Worm (Caenorhabditis elegans) whole organism, dauer: Measurements from ENCODE around the gene C03A3.9.

Experiments
- unc-62 ChIP-seq: sonication (generic microtip); optimal IDR thresholded peaks from 2 replicates; lab custom pipeline; 2017; ENCODE audit warnings: missing biosample characterization, missing genetic modification reagents, missing genetic modification characterization

Gene C03A3.9

DNA sequence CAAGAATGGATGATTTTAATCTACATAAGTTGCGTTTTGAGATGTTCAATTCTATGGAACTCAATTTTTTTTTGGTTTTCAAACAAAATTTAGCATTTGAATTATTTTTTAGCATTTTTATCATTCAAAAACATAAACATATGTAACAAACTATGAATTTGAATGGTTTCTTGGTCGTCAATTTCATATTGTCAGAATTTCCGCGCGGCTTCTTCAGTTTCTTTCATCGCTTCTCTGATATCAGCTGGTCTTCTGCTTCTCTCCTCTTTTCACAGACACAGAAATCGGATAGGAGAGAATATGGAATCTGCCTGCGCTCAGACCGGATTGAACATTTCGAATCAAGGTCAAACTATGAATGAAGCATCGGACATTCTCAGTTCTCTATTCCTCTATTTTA is at the start of gene C03A3.9:
TSS of gene C03A3.9 (plus strand) at position 301 of the 400 bp plus-strand sequence.
- TF ChIP-seq unc-62 (GFP tag; lab: Kevin White, UChicago), result no peak

DNA sequence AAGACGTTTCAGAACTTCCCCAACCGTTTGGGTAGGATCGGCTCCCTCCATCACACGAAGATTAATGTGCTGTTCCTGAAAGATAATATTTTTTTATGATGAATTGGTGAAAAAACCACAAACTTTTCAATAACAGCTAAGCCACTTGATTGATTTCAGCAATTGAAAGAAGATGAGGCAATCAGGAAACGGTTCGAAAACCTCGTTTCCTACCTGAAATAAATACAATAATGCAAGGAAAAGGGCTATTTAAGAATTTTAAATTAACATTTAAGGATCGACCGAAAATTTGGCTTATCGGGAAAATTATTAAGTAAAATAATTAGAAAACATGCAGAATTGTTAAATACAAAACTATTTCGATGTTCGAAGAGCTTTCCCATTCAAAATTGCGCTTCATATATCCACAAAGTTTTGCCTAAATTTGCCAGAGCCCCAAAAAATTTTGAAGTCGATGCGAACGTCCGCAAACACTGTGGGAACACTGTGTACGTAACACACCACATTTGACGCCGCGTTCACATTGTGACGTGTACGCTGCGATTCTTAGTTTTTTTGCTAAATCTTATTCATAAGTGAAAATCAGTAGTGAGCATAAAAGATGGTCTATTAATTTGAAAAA is 44.1 kb upstream of the C03A3.9 start, which contains the start of gene C34F6.9:
TSS of gene C34F6.9 (minus strand) at position 51 of the 622 bp plus-strand sequence.
- TF ChIP-seq unc-62 (GFP tag; lab: Kevin White, UChicago), result no peak

DNA sequence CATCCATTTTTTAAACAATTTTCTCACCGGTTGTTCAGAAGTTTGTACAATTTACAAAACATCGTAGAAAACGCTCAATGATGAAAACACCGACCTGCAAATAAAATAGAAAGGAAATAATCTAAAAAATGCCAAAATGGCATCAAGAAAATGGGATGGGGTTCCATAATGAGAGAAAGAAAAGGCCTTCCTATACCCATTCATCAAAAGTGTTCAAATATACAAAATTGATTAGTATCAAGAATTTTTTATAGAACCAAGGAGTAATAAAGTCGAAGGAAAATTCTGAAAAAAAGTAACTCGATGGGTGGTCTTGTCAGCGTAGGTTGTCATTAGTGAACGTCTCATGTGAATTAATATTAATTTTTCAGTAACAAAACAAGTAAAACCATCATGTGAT is 40.2 kb upstream of the C03A3.9 start, which contains the start of gene C34F6.12:
TSS of gene C34F6.12 (minus strand) at position 101 of the 400 bp plus-strand sequence.
- no peak for TF ChIP-seq unc-62 (GFP tag; lab: Kevin White, UChicago)

DNA sequence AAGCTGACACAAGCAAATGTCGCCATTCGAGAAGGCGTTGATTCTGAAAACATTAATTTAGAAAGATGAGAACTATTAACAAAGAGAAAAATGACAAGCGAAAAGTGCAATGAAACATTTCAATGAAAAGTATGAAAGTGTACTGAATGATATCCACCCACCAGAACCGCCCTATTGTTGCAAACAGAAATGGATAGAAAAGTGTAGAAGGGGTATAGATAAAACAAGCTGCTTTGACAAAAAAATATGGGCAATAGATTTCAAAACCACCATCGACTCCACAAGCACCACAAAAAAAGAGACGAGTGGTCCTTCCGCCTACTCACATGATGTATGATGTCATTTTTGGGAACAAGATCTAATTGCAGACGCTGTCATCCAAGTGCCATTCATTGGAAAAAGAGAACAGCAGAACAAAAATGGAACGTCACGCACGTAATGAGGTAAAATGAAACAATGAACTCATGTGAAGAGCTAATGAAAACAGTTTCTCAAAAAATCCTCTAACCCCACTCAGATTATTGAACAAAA is 26.2 kb upstream of the C03A3.9 start, which contains the start of gene C34F6.10:
TSS of gene C34F6.10 (minus strand) at position 51 of the 531 bp plus-strand sequence.
- TF ChIP-seq unc-62 (GFP tag; lab: Kevin White, UChicago), result no peak

DNA sequence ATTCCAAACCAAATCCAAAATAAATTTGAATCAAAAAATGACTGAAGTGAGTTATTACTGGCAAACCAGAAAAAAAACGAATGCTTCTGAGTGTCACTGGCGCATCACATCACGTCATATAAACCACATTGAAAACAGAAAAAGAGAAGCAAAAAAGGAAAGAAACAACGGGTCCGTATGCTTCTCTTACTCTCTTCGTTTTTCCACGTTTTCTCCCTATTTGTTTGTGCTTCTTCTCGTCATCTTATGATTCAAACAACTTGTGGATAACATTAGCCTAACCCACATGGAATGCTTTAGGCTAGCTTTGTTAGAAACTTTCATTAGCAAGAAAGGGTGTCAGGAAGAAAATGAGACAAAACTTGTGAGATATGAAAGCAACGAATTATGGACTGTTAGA is 25.3 kb upstream of the C03A3.9 start:
- TF ChIP-seq unc-62 (GFP tag; lab: Kevin White, UChicago), result no peak

DNA sequence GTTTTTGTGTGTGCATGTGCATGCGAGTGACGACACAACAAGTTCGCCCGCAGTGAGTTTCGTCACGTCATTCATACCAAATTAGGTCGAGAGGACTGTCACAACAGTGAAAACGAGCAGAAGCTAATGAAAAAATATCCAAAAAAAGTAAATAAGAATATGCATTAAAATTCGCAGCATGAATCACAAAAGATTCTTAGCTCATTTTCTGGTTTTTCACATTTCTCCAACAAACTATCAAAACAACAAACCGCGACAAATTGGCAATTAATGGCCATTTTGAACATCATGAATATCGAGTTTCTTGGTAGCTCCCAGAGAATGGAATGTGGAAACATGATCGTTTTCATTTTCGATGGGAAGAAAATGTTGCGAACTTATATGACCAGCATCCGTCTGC is 23.2 kb upstream of the C03A3.9 start:
- no peak for TF ChIP-seq unc-62 (GFP tag; lab: Kevin White, UChicago)

DNA sequence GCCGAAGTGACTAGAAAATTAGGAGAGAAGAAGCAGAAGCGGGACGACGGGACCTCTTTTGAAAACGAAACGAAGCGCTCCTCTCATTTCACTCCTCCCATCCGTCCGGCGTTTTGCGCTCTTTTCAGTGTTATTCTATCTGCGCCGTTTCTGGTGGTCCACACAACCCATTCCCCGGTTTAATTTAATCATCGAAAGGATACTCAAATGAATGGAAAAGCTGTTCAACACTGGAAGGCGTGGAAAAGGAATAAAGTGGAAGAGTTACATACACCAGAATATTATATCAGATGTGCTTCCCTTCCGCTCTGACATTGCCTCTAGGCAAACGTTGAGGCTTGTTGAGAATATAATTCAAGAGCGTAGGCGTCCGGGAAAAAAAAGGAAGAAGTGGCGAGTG is 21.8 kb upstream of the C03A3.9 start:
- TF ChIP-seq unc-62 (GFP tag; lab: Kevin White, UChicago), result no peak

DNA sequence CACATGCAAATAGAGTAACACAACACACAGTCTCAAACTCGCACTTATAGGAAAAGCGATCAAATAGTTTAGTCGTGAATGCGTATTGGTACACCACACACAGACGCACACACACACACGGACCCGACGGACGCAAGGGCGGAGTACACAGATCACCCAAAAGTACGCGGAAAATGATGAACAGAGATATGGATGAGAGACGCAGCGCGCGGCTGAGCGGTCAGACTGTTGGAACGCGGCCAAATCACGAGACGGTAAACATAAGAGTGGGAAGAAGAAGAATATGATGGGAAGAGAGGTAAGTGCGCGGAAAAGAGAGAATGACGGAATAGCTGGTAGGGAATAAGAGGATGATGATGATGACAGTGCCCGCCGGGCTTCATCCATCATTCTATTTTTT is 18.7 kb upstream of the C03A3.9 start:
- TF ChIP-seq unc-62 (GFP tag; lab: Kevin White, UChicago), result no peak

DNA sequence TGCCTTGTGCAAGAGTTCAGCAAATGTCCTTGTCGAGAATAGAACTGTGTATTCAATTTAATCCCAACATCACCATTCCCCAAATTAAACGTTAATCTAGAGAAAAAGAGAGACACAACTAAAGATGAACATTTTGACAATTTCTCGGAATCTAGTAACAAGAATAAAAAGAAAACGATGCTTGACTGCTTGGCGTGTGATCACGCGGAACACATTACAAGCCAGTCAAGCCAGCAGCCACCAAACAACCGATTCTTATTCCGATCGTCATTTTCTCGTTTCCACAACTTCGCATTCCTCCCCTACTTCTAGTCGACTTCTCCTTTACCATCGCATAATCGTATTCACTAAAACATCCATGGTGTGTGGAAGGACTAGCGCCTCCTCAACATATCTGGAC is 17.4 kb upstream of the C03A3.9 start:
- no peak for TF ChIP-seq unc-62 (GFP tag; lab: Kevin White, UChicago)

DNA sequence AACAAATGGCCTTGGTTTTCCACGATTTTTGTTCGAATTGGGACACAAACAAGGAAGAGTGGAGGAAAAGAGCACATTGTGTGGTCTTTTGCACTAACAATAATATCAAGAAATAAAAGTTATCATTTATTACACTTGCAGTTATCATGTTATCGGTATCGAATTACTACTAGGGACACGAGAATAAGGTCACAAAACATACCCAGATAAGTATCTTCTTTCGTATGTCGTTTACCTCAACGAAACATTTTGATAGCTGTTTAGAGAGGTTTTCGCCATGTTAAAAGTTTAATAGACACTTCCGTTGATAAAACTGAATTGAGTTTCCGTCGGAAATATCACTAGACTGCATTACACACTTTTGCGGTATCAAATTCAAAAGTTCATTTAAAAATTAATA is 15.8 kb upstream of the C03A3.9 start:
- no peak for TF ChIP-seq unc-62 (GFP tag; lab: Kevin White, UChicago)

DNA sequence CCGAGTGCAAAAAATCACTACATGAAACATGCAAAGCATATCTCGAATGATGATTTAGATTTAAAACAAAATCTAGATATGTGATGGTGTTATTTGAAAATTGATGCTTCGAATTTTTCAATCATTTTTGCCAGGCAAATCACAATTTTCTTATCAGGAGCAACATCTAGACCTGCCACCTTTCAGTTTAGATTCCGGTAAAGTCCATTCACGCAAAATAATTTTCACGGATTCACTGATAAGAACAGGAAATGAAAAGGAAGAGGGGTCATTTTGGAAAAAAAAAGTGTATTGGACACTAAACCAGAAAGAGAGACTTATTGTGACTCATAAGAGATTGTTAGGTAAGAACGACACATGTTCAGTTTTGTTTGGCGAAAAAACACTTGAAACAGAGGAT is 14.9 kb upstream of the C03A3.9 start:
- no peak for TF ChIP-seq unc-62 (GFP tag; lab: Kevin White, UChicago)

DNA sequence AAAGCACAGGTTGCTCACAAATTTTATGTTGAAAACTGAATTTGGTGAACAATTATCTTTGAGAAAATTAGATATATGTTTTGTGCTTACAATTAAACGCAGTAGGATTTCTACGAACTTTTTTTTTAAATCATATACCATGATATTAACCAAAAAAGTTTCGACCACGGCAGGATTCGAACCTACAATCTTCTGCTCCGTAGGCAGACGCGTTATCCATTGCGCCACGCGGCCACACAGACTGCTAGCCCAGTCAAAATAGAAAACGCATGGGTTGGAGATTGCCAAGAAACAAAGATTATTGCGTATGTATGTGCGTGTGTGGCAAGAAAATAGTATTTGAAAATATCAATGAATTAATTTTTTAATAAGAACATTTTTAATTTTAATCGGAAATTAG is 14.4 kb upstream of the C03A3.9 start:
- no peak for TF ChIP-seq unc-62 (GFP tag; lab: Kevin White, UChicago)

DNA sequence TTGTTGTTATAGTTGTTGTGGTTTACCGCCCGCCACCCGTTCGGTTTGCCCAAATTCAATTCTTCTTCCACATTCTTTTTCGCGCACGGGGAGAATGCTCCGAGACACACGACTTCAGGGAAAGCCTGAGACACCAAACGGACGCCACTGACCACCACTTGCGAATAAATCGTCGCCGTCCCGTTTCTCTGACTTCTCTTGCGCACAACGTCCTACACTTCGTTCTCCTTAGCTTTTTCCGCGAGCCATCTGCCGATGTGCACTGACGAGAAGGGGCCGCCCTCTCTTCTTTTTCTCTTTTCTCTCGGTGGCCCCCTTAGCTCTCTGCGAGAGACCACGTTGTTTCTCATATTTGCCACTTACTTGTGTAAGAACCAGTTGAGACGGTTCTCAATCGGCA is 9.7 kb upstream of the C03A3.9 start, which contains the start of gene C03A3.1:
TSS of gene C03A3.1 (plus strand) at position 291 of the 400 bp plus-strand sequence.
- no peak for TF ChIP-seq unc-62 (GFP tag; lab: Kevin White, UChicago)

DNA sequence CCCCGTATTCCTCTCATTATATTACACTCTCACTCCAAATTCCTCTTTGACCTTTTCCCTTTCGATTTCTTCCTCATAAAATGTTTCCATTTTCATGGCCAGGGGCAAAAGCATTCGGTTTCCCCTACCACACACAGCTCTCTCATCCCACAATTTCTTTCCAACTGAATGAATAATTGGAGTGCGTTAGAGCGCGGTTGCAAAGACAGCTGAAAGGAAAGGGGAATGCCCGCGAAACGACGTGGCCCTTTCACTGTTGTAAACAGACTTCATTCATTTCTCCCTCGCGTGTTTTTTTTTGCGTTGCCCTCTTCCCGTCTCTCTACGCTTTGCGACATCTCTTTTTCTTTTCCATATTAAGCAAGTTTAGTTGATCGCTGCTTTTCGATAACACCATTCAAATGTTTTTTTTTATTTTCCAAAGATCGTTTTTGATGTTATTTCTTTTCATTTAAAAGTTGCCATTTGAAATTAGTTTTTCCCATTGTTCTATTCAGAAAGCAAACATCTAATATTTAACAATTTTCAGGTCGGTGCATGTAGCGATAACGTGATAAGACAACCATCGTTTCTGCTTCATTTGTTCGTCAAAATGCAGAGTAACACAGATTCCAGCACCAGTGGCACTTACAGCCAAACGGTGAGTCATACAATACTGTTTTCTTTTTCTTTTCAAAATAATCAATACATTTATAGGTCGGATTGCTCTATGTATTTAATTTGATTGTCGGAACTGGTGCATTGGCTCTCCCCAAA is 4.3 kb upstream of the C03A3.9 start, which contains the start of gene C03A3.2:
TSS of gene C03A3.2 (plus strand) at position 530 of the 756 bp plus-strand sequence.
- TF ChIP-seq unc-62 (GFP tag; lab: Kevin White, UChicago), result no peak

DNA sequence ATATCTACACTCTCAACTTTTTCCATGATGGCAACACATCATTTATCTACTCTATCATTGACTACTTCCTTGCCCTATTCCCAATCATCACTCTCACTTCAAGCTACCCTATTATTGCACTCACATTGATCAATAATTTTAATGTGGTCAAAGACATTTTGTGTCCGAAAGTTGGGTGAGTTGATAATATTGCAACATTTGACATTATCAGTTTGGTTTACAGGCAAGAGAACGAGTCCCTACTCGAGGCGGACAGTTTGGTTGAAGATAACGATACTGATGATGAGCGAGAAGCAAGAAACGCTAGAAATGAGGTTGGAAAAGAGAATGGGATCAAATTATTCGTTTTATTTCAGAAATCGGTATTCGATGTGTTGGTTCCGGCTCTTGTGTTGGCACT is 2.1 kb upstream of the C03A3.9 start:
- TF ChIP-seq unc-62 (GFP tag; lab: Kevin White, UChicago), result no peak

DNA sequence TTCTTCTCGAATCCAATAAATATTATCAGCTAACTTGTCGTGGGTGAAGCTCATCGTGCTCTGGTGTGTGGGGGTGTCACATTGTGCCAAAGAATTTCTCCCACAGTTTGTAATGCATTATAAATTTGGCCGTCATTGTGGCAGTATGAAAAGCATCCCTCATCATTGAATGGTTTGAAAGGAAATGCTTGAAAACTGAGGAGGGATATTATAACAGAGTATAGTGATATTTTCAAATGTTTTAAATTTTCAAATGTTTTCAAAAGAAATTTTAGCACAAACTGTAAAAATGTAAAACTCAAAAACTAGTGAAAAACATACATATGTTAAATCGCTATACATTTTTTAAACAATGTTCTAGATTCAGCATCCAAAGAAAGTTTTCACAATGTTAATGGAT is 2.2 kb downstream of the C03A3.9 start, which contains the start of gene C03A3.3:
TSS of gene C03A3.3 (minus strand) at position 101 of the 400 bp plus-strand sequence.
- no peak for TF ChIP-seq unc-62 (GFP tag; lab: Kevin White, UChicago)
